Worm (Caenorhabditis elegans): ENCODE measurements around the gene pals-17.

pals-17 gene

ce11 chrIII:1349313-1349712 is 42.3 kb downstream of the pals-17 start, which contains the start of gene fbxa-25:
fbxa-25 (minus strand) TSS chrIII:1349450.
- TF ChIP-seq ztf-23 (GFP tag; IDR thresholded peaks at IDR 0.05) (no peak), klf-2 (GFP tag; conservative IDR thresholded peaks at IDR 0.05) (no peak)

ce11 chrIII:1347539-1347938 is 44.1 kb downstream of the pals-17 start, which contains the start of gene Y82E9BL.5:
Y82E9BL.5 (minus strand) TSS chrIII:1347639.
- no peak for TF ChIP-seq flt-1 (GFP tag; IDR thresholded peaks at IDR 0.05)
- TF ChIP-seq ref-1 (GFP tag; conservative IDR thresholded peaks at IDR 0.05), result no peak
- no peak for TF ChIP-seq ztf-29 (GFP tag; IDR thresholded peaks at IDR 0.05)
- TF ChIP-seq tab-1 (GFP tag; IDR thresholded peaks at IDR 0.05), result no peak
- no peak for TF ChIP-seq klf-2 (GFP tag; conservative IDR thresholded peaks at IDR 0.05)
- no peak for TF ChIP-seq cog-1 (tag; optimal IDR thresholded peaks at IDR 0.05)
- no peak for TF ChIP-seq ztf-23 (GFP tag; IDR thresholded peaks at IDR 0.05)

- TF ChIP-seq flt-1 (GFP tag; IDR thresholded peaks at IDR 0.05), result no peak
- TF ChIP-seq ztf-23 (GFP tag; IDR thresholded peaks at IDR 0.05), result no peak
- TF ChIP-seq ref-1 (GFP tag; conservative IDR thresholded peaks at IDR 0.05), result no peak
- no peak for TF ChIP-seq ztf-29 (GFP tag; IDR thresholded peaks at IDR 0.05)
- TF ChIP-seq tab-1 (GFP tag; IDR thresholded peaks at IDR 0.05), result no peak
- TF ChIP-seq cog-1 (tag; optimal IDR thresholded peaks at IDR 0.05), result no peak
- TF ChIP-seq med-1 (GFP tag; optimal IDR thresholded peaks at IDR 0.05; ENCODE audit: insufficient read depth), result no peak
- no peak for TF ChIP-seq klf-2 (GFP tag; conservative IDR thresholded peaks at IDR 0.05)
- no peak for TF ChIP-seq T22C8.4 (GFP tag; IDR thresholded peaks at IDR 0.05)
Measured at ce11 chrIII:1347003-1347402, 44.6 kb downstream of the pals-17 start.

- TF ChIP-seq klf-2 (GFP tag; conservative IDR thresholded peaks at IDR 0.05) (no peak), ztf-29 (GFP tag; IDR thresholded peaks at IDR 0.05) (no peak), med-1 (GFP tag; optimal IDR thresholded peaks at IDR 0.05; ENCODE audit: insufficient read depth) (no peak), T22C8.4 (GFP tag; IDR thresholded peaks at IDR 0.05) (no peak), ztf-23 (GFP tag; IDR thresholded peaks at IDR 0.05) (no peak), cog-1 (tag; optimal IDR thresholded peaks at IDR 0.05) (no peak), flt-1 (GFP tag; IDR thresholded peaks at IDR 0.05) (no peak), ref-1 (GFP tag; conservative IDR thresholded peaks at IDR 0.05) (no peak), tab-1 (GFP tag; IDR thresholded peaks at IDR 0.05) (no peak)
Measured at ce11 chrIII:1345694-1346093, 46.0 kb downstream of the pals-17 start, which contains the start of gene Y82E9BL.6. Y82E9BL.6 (minus strand) TSS chrIII:1345794.

- no peak for TF ChIP-seq T22C8.4 (GFP tag; IDR thresholded peaks at IDR 0.05)
- TF ChIP-seq flt-1 (GFP tag; IDR thresholded peaks at IDR 0.05), result no peak
- no peak for TF ChIP-seq ztf-29 (GFP tag; IDR thresholded peaks at IDR 0.05)
- no peak for TF ChIP-seq tab-1 (GFP tag; IDR thresholded peaks at IDR 0.05)
- TF ChIP-seq cog-1 (tag; optimal IDR thresholded peaks at IDR 0.05), result no peak
- TF ChIP-seq ref-1 (GFP tag; conservative IDR thresholded peaks at IDR 0.05), result no peak
- TF ChIP-seq klf-2 (GFP tag; conservative IDR thresholded peaks at IDR 0.05), result no peak
- TF ChIP-seq med-1 (GFP tag; optimal IDR thresholded peaks at IDR 0.05; ENCODE audit: insufficient read depth), result no peak
- no peak for TF ChIP-seq ztf-23 (GFP tag; IDR thresholded peaks at IDR 0.05)
Measured at ce11 chrIII:1342919-1343419, 48.7 kb downstream of the pals-17 start, which contains the start of gene fbxa-27. fbxa-27 (plus strand) TSS chrIII:1342969.

- TF ChIP-seq klf-2 (GFP tag; conservative IDR thresholded peaks at IDR 0.05), result no peak
- no peak for TF ChIP-seq cog-1 (tag; optimal IDR thresholded peaks at IDR 0.05)
- TF ChIP-seq ztf-29 (GFP tag; IDR thresholded peaks at IDR 0.05), result no peak
- no peak for TF ChIP-seq med-1 (GFP tag; optimal IDR thresholded peaks at IDR 0.05; ENCODE audit: insufficient read depth)
- no peak for TF ChIP-seq ref-1 (GFP tag; conservative IDR thresholded peaks at IDR 0.05)
Measured at ce11 chrIII:1342488-1342887, 49.2 kb downstream of the pals-17 start, which contains the start of gene fbxa-26. fbxa-26 (minus strand) TSS chrIII:1342522.
